Worm (Caenorhabditis elegans) whole organism, young adult: ENCODE measurements around the gene cox-6A.
A peak's percentile ranks its signal among the peaks of the same experiment; 100 is the strongest.
"Not testable (repeated sequence)": the region's sequence is repeated elsewhere in the genome, so short reads cannot be mapped to it uniquely, and the experiment has no call there.

Experiments
- B0261.1 ChIP-seq: sonication (generic microtip); optimal IDR thresholded peaks from 2 replicates; lab custom pipeline; 2016; ENCODE audit warnings: mild to moderate bottlenecking, missing genetic modification characterization, moderate library complexity, missing compliant biosample characterization
- F23B12.7 ChIP-seq: sonication (generic microtip); optimal IDR thresholded peaks from 2 replicates; lab custom pipeline; 2017; ENCODE audit warnings: missing genetic modification characterization, mild to moderate bottlenecking, missing compliant biosample characterization, antibody characterized with exemption, moderate library complexity; ENCODE audit not compliant: insufficient read depth
- F33H1.4 ChIP-seq: fragments of 200-800 bp; sonication (Bioruptor generic); IDR thresholded peaks from 2 replicates; pipeline ENCODE4 v1.3.6; 2022; ENCODE audit warnings: missing genetic modification reagents, missing genetic modification characterization, missing compliant biosample characterization
- F39B2.1 ChIP-seq: fragments of 200-800 bp; sonication (Bioruptor generic); IDR thresholded peaks from 2 replicates; pipeline ENCODE4 v1.3.6; 2022; ENCODE audit warnings: missing genetic modification reagents, missing genetic modification characterization, missing compliant biosample characterization
- F57A8.1 ChIP-seq: fragments of 200-800 bp; sonication (Bioruptor generic); optimal IDR thresholded peaks from 2 replicates; lab custom pipeline; 2018; ENCODE audit warnings: mild to moderate bottlenecking, missing genetic modification characterization, moderate library complexity, missing compliant biosample characterization
- Y53F4B.3 ChIP-seq: fragments of 200-800 bp; sonication (Bioruptor generic); IDR thresholded peaks from 2 replicates; pipeline ENCODE4 v1.3.6; 2022; ENCODE audit warnings: missing genetic modification reagents, missing genetic modification characterization, missing compliant biosample characterization
- Y53G8AR.9 ChIP-seq: fragments of 200-800 bp; sonication (Bioruptor generic); conservative IDR thresholded peaks from 2 replicates; pipeline ENCODE4 v1.3.6; 2022; ENCODE audit warnings: missing genetic modification reagents, missing genetic modification characterization, missing compliant biosample characterization
- Y95B8A.8 ChIP-seq: fragments of 200-800 bp; sonication (Bioruptor generic); IDR thresholded peaks from 2 replicates; pipeline ENCODE4 v1.3.6; 2022; ENCODE audit warnings: missing genetic modification reagents, missing genetic modification characterization, missing compliant biosample characterization
- attf-3 ChIP-seq: fragments of 200-800 bp; sonication (Bioruptor generic); conservative IDR thresholded peaks from 2 replicates; pipeline ENCODE4 v1.3.6; 2022; ENCODE audit warnings: missing genetic modification reagents, missing genetic modification characterization, missing compliant biosample characterization
- bed-1 ChIP-seq: fragments of 200-800 bp; sonication (Bioruptor generic); IDR thresholded peaks from 2 replicates; pipeline ENCODE4 v1.3.6; 2022; ENCODE audit warnings: missing genetic modification reagents, missing genetic modification characterization, missing compliant biosample characterization
- cebp-2 ChIP-seq: fragments of 200-800 bp; sonication (Bioruptor generic); IDR thresholded peaks from 2 replicates; pipeline ENCODE4 v1.3.6; 2022; ENCODE audit warnings: missing genetic modification characterization, missing compliant biosample characterization
- ceh-58 ChIP-seq: fragments of 200-800 bp; sonication (Bioruptor generic); IDR thresholded peaks from 2 replicates; pipeline ENCODE4 v1.3.6; 2022; ENCODE audit warnings: missing genetic modification characterization, missing compliant biosample characterization
- dox-1 ChIP-seq: fragments of 200-800 bp; sonication (Bioruptor generic); IDR thresholded peaks from 2 replicates; pipeline ENCODE4 v1.3.6; 2022; ENCODE audit warnings: missing genetic modification reagents, missing genetic modification characterization, missing compliant biosample characterization
- dpl-1 ChIP-seq: fragments of 150-350 bp; optimal IDR thresholded peaks from 2 replicates; lab custom pipeline; 2014; ENCODE audit warnings: missing biosample characterization, missing genetic modification reagents, missing genetic modification characterization
- efl-1 ChIP-seq: fragments of 150-350 bp; optimal IDR thresholded peaks from 2 replicates; lab custom pipeline; 2014; ENCODE audit warnings: missing biosample characterization, missing genetic modification reagents, missing genetic modification characterization
- egl-18 ChIP-seq: fragments of 200-800 bp; sonication (Bioruptor generic); IDR thresholded peaks from 2 replicates; pipeline ENCODE4 v1.3.6; 2022; ENCODE audit warnings: missing genetic modification reagents, missing genetic modification characterization, missing compliant biosample characterization
- ekl-4 ChIP-seq: fragments of 200-800 bp; sonication (Bioruptor generic); IDR thresholded peaks from 2 replicates; pipeline ENCODE4 v1.3.6; 2022; ENCODE audit warnings: missing genetic modification reagents, missing genetic modification characterization, missing compliant biosample characterization
- fkh-3 ChIP-seq: sonication (generic microtip); optimal IDR thresholded peaks from 2 replicates; lab custom pipeline; 2016; ENCODE audit warnings: mild to moderate bottlenecking, missing genetic modification characterization, missing compliant biosample characterization
- him-1 ChIP-seq: sonication (generic microtip); optimal IDR thresholded peaks from 2 replicates; lab custom pipeline; 2016; ENCODE audit warnings: missing genotype, missing genetic modification reagents, missing genetic modification characterization, missing compliant biosample characterization
- hsf-1 ChIP-seq: fragments of 200-800 bp; sonication (Bioruptor generic); IDR thresholded peaks from 2 replicates; pipeline ENCODE4 v1.3.6; 2022; ENCODE audit warnings: missing genetic modification reagents, missing genetic modification characterization, missing compliant biosample characterization
- let-526 ChIP-seq: fragments of 200-800 bp; sonication (Bioruptor generic); IDR thresholded peaks from 2 replicates; pipeline ENCODE4 v1.3.6; 2022; ENCODE audit warnings: missing genetic modification reagents, missing genetic modification characterization, missing compliant biosample characterization
- lin-35 ChIP-seq, 3 experiments: fragments of 150-350 bp in 2 of 3; sonication (generic microtip) in 1 of 3; optimal IDR thresholded peaks; 2 replicates each; lab custom pipeline; 2014 to 2018; ENCODE audit warnings: missing biosample characterization in 3 of 3, missing genetic modification characterization in 3 of 3, missing genetic modification reagents in 3 of 3
- lin-54 ChIP-seq: fragments of 200-800 bp; sonication (Bioruptor generic); optimal IDR thresholded peaks from 2 replicates; lab custom pipeline; 2018; ENCODE audit warnings: mild to moderate bottlenecking, missing genetic modification characterization, missing compliant biosample characterization
- lsl-1 ChIP-seq: fragments of 200-800 bp; sonication (Bioruptor generic); optimal IDR thresholded peaks from 2 replicates; lab custom pipeline; 2018; ENCODE audit warnings: mild to moderate bottlenecking, missing genetic modification characterization, moderate library complexity, missing compliant biosample characterization
- madf-6 ChIP-seq: fragments of 200-800 bp; sonication (Bioruptor generic); IDR thresholded peaks from 2 replicates; pipeline ENCODE4 v1.3.6; 2022; ENCODE audit warnings: missing genetic modification reagents, missing genetic modification characterization, missing compliant biosample characterization
- madf-8 ChIP-seq: fragments of 200-800 bp; sonication (Bioruptor generic); conservative IDR thresholded peaks from 2 replicates; pipeline ENCODE4 v1.3.6; 2022; ENCODE audit warnings: missing genetic modification reagents, missing genetic modification characterization, missing compliant biosample characterization
- nfyb-1 ChIP-seq: fragments of 200-800 bp; sonication (Bioruptor generic); IDR thresholded peaks from 2 replicates; pipeline ENCODE4 v1.3.6; 2022; ENCODE audit warnings: missing genetic modification reagents, missing genetic modification characterization, missing compliant biosample characterization
- nhr-120 ChIP-seq: fragments of 200-800 bp; sonication (Bioruptor generic); IDR thresholded peaks from 2 replicates; pipeline ENCODE4 v1.3.6; 2022; ENCODE audit warnings: missing genetic modification characterization, missing compliant biosample characterization
- rcor-1 ChIP-seq: fragments of 200-800 bp; sonication (Bioruptor generic); IDR thresholded peaks from 2 replicates; pipeline ENCODE4 v1.3.6; 2022; ENCODE audit warnings: missing genetic modification reagents, missing genetic modification characterization, missing compliant biosample characterization
- repo-1 ChIP-seq: sonication (generic microtip); optimal IDR thresholded peaks from 2 replicates; lab custom pipeline; 2017; ENCODE audit warnings: mild to moderate bottlenecking, missing genetic modification characterization, missing compliant biosample characterization
- rpc-1 ChIP-seq, 2 experiments: fragments of 150-350 bp in 1 of 2; sonication (generic microtip) in 1 of 2; optimal IDR thresholded peaks; 2 replicates each; lab custom pipeline; 2014 to 2018; ENCODE audit warnings: missing biosample characterization in 1 of 2, missing genetic modification characterization in 1 of 2, missing genetic modification reagents in 1 of 2, missing genotype in 1 of 2
- snpc-3.4 ChIP-seq: sonication (generic microtip); optimal IDR thresholded peaks from 2 replicates; lab custom pipeline; 2017; ENCODE audit warnings: missing genetic modification characterization, mild to moderate bottlenecking, missing compliant biosample characterization, antibody characterized with exemption, moderate library complexity, missing genotype, missing genetic modification reagents
- somi-1 ChIP-seq: fragments of 200-800 bp; sonication (Bioruptor generic); optimal IDR thresholded peaks from 2 replicates; lab custom pipeline; 2018; ENCODE audit warnings: mild to moderate bottlenecking, missing genetic modification characterization, missing compliant biosample characterization
- xnd-1 ChIP-seq: sonication (generic microtip); optimal IDR thresholded peaks from 2 replicates; lab custom pipeline; 2016; ENCODE audit warnings: missing genotype, missing genetic modification reagents, missing genetic modification characterization, missing compliant biosample characterization
- zim-3 ChIP-seq: sonication (generic microtip); optimal IDR thresholded peaks from 2 replicates; lab custom pipeline; 2017; ENCODE audit warnings: mild to moderate bottlenecking, missing genetic modification characterization, moderate library complexity, missing compliant biosample characterization
- ztf-3 ChIP-seq: fragments of 200-800 bp; sonication (Bioruptor generic); optimal IDR thresholded peaks from 2 replicates; lab custom pipeline; 2018; ENCODE audit warnings: mild to moderate bottlenecking, missing genetic modification characterization, missing compliant biosample characterization

cox-6A gene

ce11 chrIII:5047740-5048139, 33.8 kb upstream of the cox-6A start, which contains the start of gene C45G9.5:
Gene C45G9.5 (plus strand): TSS chrIII:5048117.
- TF ChIP-seq lin-54 (GFP tag; lab: Kevin White, UChicago) (peak; percentile 82), efl-1 (peak; percentile 8), rcor-1 (no peak), dox-1 (no peak), ztf-3 (GFP tag; lab: Kevin White, UChicago) (no peak), him-1 (tag; lab: Kevin White, UChicago) (peak; percentile 18), ekl-4 (GFP tag; lab: Robert Waterston, UW) (no peak), xnd-1 (tag; lab: Kevin White, UChicago) (peak; percentile 85), madf-6 (GFP tag; lab: Robert Waterston, UW) (peak; percentile 90), F23B12.7 (tag; lab: Kevin White, UChicago) (no peak), Y95B8A.8 (GFP tag; lab: Robert Waterston, UW) (no peak), somi-1 (no peak), F39B2.1 (no peak), lsl-1 (peak; percentile 91), F33H1.4 (GFP tag; lab: Robert Waterston, UW) (peak; percentile 86)

- TF ChIP-seq egl-18 (GFP tag; lab: Robert Waterston, UW) (no peak), let-526 (no peak), lin-35 (GFP tag; optimal IDR thresholded peaks at IDR 0.05; lab: Kevin White, UChicago) (no peak), hsf-1 (GFP tag; lab: Robert Waterston, UW) (no peak), repo-1 (tag; lab: Kevin White, UChicago) (no peak), snpc-3.4 (tag; lab: Kevin White, UChicago) (no peak), nfyb-1 (GFP tag; lab: Robert Waterston, UW) (no peak), nhr-120 (GFP tag; lab: Robert Waterston, UW) (no peak), fkh-3 (tag; lab: Kevin White, UChicago) (no peak), F57A8.1 (GFP tag; lab: Kevin White, UChicago) (no peak), attf-3 (GFP tag; lab: Robert Waterston, UW) (no peak), ceh-58 (no peak), B0261.1 (no peak), zim-3 (tag; lab: Kevin White, UChicago) (no peak), bed-1 (GFP tag; lab: Robert Waterston, UW) (no peak), cebp-2 (GFP tag; lab: Robert Waterston, UW) (no peak)
- TF ChIP-seq, all 124 proteins: peak for 0
Observed at ce11 chrIII:5051949-5052348, 29.6 kb upstream of the cox-6A start, which contains the start of gene C45G9.15. Gene C45G9.15 (minus strand): TSS chrIII:5052049.

ce11 chrIII:5053541-5053940, 28.0 kb upstream of the cox-6A start, which contains the start of gene C45G9.8:
Gene C45G9.8 (minus strand): TSS chrIII:5053641.
- TF ChIP-seq attf-3 (GFP tag; lab: Robert Waterston, UW) (no peak), dpl-1 (GFP tag; lab: Kevin White, UChicago) (no peak), Y53G8AR.9 (GFP tag; lab: Robert Waterston, UW) (no peak)

ce11 chrIII:5055709-5056108, 25.8 kb upstream of the cox-6A start, which contains the start of gene C45G9.9:
Gene C45G9.9 (minus strand): TSS chrIII:5055809.
- TF ChIP-seq Y53F4B.3 (GFP tag; lab: Robert Waterston, UW); rpc-1 (optimal IDR thresholded peaks at IDR 0.05; lab: Kevin White, UChicago); rpc-1 (tag; optimal IDR thresholded peaks at IDR 0.05; lab: Kevin White, UChicago); madf-8 (GFP tag; lab: Robert Waterston, UW): not testable (repeated sequence)
